Fruit fly (Drosophila melanogaster): ENCODE measurements around the gene Wnt4.

Gene Wnt4

DNA sequence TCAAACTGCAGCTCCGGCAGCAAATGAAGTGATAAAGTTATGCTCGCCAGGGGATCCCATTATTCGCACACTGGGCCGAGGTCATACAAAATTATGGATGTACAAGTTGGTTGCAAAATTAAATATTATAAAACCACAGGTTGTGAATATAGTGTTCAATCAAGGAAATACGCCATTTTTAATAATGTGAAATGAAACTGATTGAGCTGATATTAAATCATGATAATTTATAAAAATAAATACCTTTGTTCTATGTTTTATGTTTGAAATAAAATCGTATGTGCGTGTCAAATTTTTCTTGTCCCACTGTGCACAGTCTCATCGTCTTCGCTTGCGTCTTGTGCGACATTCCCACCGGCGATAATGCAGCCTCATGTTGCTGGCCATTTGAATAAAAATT lies 19.0 kb upstream of the Wnt4 start (continued):
- TF ChIP-seq CG43689 (GFP tag; IDR thresholded peaks at IDR 0.05) = no peak
- peak; percentile 56; the same call in 1 of the 3 replicates for TF ChIP-seq CG14050 (GFP tag; IDR thresholded peaks at IDR 0.05)
- peak; percentile 6 for TF ChIP-seq CTCF (GFP tag; optimal IDR thresholded peaks at IDR 0.05)
- no peak for TF ChIP-seq zf30C (GFP tag; optimal IDR thresholded peaks at IDR 0.05)
- TF ChIP-seq pnt (GFP tag; optimal IDR thresholded peaks at IDR 0.05) = peak; percentile 39
- TF ChIP-seq bowl (GFP tag; IDR thresholded peaks at IDR 0.05) = no peak
- TF ChIP-seq shn (GFP tag; optimal IDR thresholded peaks at IDR 0.05) = no peak
- TF ChIP-seq Lim3 (GFP tag; IDR thresholded peaks at IDR 0.05) = 0 out of 2 replicates have a peak, but pooled peaks have one; percentile 39
- peak; percentile 85 for TF ChIP-seq CG7556 (GFP tag; optimal IDR thresholded peaks at IDR 0.05)
- peak; percentile 73 for TF ChIP-seq org-1 (GFP tag; optimal IDR thresholded peaks at IDR 0.05)
- TF ChIP-seq nom (GFP tag; optimal IDR thresholded peaks at IDR 0.05) = no peak
- TF ChIP-seq CG15269 (tag; optimal IDR thresholded peaks at IDR 0.05) = peak; percentile 65
- TF ChIP-seq lab (GFP tag; optimal IDR thresholded peaks at IDR 0.05) = peak; percentile 55
- TF ChIP-seq Blimp-1 (GFP tag; optimal IDR thresholded peaks at IDR 0.05) = peak; percentile 81
- TF ChIP-seq CG14667 (GFP tag; IDR thresholded peaks at IDR 0.05) = peak; percentile 43; the same call in 1 of the 2 replicates
- TF ChIP-seq trh (GFP tag; optimal IDR thresholded peaks at IDR 0.05) = peak; percentile 25
- TF ChIP-seq lov (optimal IDR thresholded peaks at IDR 0.05) = no peak
- 0 out of 3 replicates have a peak, but pooled peaks have one; percentile 45 for TF ChIP-seq lov (GFP tag; IDR thresholded peaks at IDR 0.05)
- TF ChIP-seq nerfin-1 (tag; optimal IDR thresholded peaks at IDR 0.05) = peak; percentile 77
- no peak for TF ChIP-seq CG1792 (GFP tag; optimal IDR thresholded peaks at IDR 0.05)
- TF ChIP-seq CG9876 (GFP tag; optimal IDR thresholded peaks at IDR 0.05) = no peak
- peak; percentile 7 for TF ChIP-seq Hmr (GFP tag; optimal IDR thresholded peaks at IDR 0.05)
- TF ChIP-seq CG9817 (tag; optimal IDR thresholded peaks at IDR 0.05) = peak; percentile 44
- peak; percentile 44; the same call in 1 of the 3 replicates for TF ChIP-seq Aef1 (GFP tag; IDR thresholded peaks at IDR 0.05)
- no peak for TF ChIP-seq D (optimal IDR thresholded peaks at IDR 0.05)
- peak; percentile 86 for TF ChIP-seq D (GFP tag; optimal IDR thresholded peaks at IDR 0.05)
- peak; percentile 41 for TF ChIP-seq lilli (GFP tag; optimal IDR thresholded peaks at IDR 0.05)
- no peak for TF ChIP-seq CG11456 (GFP tag; IDR thresholded peaks at IDR 0.05)
- peak; percentile 71 for TF ChIP-seq CG10431 (GFP tag; optimal IDR thresholded peaks at IDR 0.05)
- peak; percentile 26 for TF ChIP-seq CG18599 (GFP tag; optimal IDR thresholded peaks at IDR 0.05)
- no peak for TF ChIP-seq CHES-1-like (GFP tag; optimal IDR thresholded peaks at IDR 0.05)
- TF ChIP-seq Hr51 (GFP tag; optimal IDR thresholded peaks at IDR 0.05) = peak in 1 of 2 experiments; percentile 83
- peak; percentile 85 for TF ChIP-seq CG8388 (GFP tag; optimal IDR thresholded peaks at IDR 0.05)
- no peak for TF ChIP-seq CG6765 (GFP tag; optimal IDR thresholded peaks at IDR 0.05)
- peak; percentile 60; the same call in 1 of the 2 replicates for TF ChIP-seq CG14441 (GFP tag; IDR thresholded peaks at IDR 0.05)
- peak; percentile 1 for TF ChIP-seq CG12769 (tag; optimal IDR thresholded peaks at IDR 0.05)
- peak; percentile 24 for TF ChIP-seq vfl (GFP tag; optimal IDR thresholded peaks at IDR 0.05)
- TF ChIP-seq CG10565 (GFP tag; optimal IDR thresholded peaks at IDR 0.05) = no peak
- TF ChIP-seq pfk (GFP tag; optimal IDR thresholded peaks at IDR 0.05) = no peak
- peak; percentile 72 for TF ChIP-seq CG16815 (GFP tag; optimal IDR thresholded peaks at IDR 0.05)
- TF ChIP-seq CG6813 (GFP tag; optimal IDR thresholded peaks at IDR 0.05) = peak; percentile 73
- TF ChIP-seq CG6854 (GFP tag; optimal IDR thresholded peaks at IDR 0.05) = peak; percentile 20
- peak; percentile 80 for TF ChIP-seq croc (GFP tag; conservative IDR thresholded peaks at IDR 0.05)
- no peak for TF ChIP-seq CG13894 (tag; optimal IDR thresholded peaks at IDR 0.05)
- TF ChIP-seq gcm (GFP tag; optimal IDR thresholded peaks at IDR 0.05) = peak; percentile 84
- no peak for TF ChIP-seq CG3281 (GFP tag; optimal IDR thresholded peaks at IDR 0.05)
- peak; percentile 44; the same call in 1 of the 2 replicates for TF ChIP-seq CG4730 (GFP tag; IDR thresholded peaks at IDR 0.05)
- no peak for TF ChIP-seq Trl (optimal IDR thresholded peaks at IDR 0.05)
- peak; percentile 37 for TF ChIP-seq Trl (GFP tag; optimal IDR thresholded peaks at IDR 0.05)
- TF ChIP-seq phol (tag; optimal IDR thresholded peaks at IDR 0.05) = peak; percentile 90
- no peak for TF ChIP-seq CG17612 (GFP tag; IDR thresholded peaks at IDR 0.05)

Data from whole organism, embryonic.